Worm (Caenorhabditis elegans): ENCODE data around the gene F56C9.3.

Gene F56C9.3

DNA sequence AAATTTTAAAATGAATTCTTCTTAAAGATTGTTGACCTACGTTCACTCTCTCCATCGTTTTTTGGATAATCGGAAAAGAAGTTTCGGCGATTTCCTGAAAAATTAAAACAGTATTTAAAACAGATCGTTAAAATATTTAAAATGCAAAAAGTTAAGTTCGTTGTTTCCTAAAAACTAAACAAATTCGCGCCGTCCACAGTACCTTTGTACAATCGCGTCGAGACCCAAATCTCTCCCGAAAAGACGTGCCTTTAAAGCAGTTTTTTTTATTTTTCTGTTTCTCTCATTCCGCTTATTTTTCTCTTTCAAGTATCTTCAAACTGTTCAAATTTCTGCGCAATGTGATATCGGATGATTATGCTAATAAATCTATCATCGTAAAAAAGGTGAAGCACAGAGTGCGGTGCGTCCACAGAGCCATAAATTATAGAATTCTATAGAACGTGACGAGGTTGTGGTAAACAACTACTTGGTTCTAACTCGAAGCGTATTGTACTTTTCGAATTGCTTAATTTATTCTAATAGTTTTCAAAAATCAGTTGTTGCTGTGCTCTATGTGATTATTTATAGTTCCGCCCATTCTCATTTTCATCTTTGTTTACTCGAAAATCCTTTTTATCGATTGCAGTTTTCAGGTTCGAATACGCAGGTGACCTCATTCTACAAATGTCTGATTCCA lies at the start of gene F56C9.3, which contains the start of gene F56C9.6:
Gene F56C9.3 (plus strand): TSS at position 629 of the 679 bp plus-strand sequence.
Gene F56C9.6 (minus strand): TSS at position 112 of the 679 bp plus-strand sequence.
- TF ChIP-seq nhr-102 (tag; optimal IDR thresholded peaks at IDR 0.05) (no peak), fos-1 (tag; optimal IDR thresholded peaks at IDR 0.05) (no peak), unc-130 (GFP tag; optimal IDR thresholded peaks at IDR 0.05) (peak; percentile 20), nhr-6 (tag; optimal IDR thresholded peaks at IDR 0.05) (no peak), dpl-1 (GFP tag; optimal IDR thresholded peaks at IDR 0.05) (no peak), tag-97 (GFP tag; IDR thresholded peaks at IDR 0.05) (no peak), ztf-7 (tag; optimal IDR thresholded peaks at IDR 0.05) (no peak)

DNA sequence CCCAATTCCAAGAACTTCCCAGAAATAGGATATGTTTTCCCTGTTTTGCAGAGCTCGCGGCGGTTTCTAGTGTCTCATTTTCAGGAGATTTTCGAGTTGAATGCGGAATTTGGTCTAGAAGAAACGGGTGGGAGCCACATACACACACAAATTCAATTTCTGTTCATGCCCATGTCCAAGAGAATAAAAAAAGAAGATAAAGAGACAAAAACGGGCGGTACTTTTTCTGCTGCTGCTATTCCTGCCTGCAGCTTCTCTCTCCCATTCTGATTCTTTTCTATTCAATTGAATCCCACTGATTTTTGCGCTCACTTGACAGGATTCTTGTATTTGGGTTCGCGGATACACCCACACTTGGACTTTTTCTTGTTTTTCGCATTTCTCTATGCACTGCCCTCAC lies 48.5 kb upstream of the F56C9.3 start:
- TF ChIP-seq ces-1 (GFP tag; optimal IDR thresholded peaks at IDR 0.05) (peak; percentile 31), rbr-2 (tag; optimal IDR thresholded peaks at IDR 0.05) (no peak)

DNA sequence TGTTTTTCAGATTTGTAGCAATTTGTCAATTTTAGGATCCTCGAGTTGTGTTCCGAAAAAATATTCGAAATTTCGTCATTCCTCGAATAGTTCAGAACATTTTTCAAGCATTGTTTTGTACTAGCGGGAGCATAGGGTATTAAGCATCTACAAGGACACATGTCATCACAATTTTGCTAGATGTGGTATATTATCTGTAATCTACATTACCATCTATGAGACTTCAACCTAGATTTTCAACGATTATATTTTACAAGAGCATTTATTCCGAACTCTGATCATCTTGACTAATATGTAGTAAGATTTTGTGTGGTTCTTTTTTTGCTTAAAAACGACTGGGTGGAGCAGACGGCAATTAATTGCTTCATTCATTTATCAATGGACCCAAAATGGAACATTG lies 48.1 kb upstream of the F56C9.3 start:
- TF ChIP-seq F44E2.7 (GFP tag; IDR thresholded peaks at IDR 0.05) = no peak
- peak in 1 of 2 experiments; percentile 92 for TF ChIP-seq unc-62 (GFP tag; optimal IDR thresholded peaks at IDR 0.05 in 1 of 2)
- TF ChIP-seq unc-62 (tag; optimal IDR thresholded peaks at IDR 0.05) = no peak

DNA sequence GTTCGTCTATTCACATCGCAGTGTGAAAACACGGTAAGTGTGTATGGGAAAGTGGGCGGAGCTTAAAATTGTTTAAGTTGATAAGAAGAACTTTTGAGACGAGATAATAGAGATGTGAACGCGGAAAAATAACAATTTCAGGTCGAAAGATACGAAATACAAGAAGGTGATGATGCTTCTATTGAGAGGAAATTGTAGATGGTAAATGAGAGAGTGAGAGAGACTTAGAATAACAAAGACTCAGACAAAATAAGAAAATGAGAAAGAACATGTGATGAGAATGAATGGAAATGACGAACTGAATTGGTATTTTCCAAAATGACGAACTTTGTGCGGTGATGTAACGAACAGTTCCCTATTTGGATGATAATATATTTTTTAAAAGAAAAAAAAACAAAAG lies 40.0 kb upstream of the F56C9.3 start:
- peak; percentile 23 for TF ChIP-seq hlh-30 (tag; optimal IDR thresholded peaks at IDR 0.05; ENCODE audit: insufficient read depth)
- peak; percentile 35; the same call in 1 of the 2 replicates for TF ChIP-seq dmd-6 (GFP tag; IDR thresholded peaks at IDR 0.05)
- TF ChIP-seq nhr-6 (tag; optimal IDR thresholded peaks at IDR 0.05) = peak; percentile 7
- no peak for TF ChIP-seq daf-16 (GFP tag; optimal IDR thresholded peaks at IDR 0.05)
- peak; percentile 40 for TF ChIP-seq daf-16 (tag; optimal IDR thresholded peaks at IDR 0.05)
- TF ChIP-seq zfp-3 (GFP tag; conservative IDR thresholded peaks at IDR 0.05) = no peak
- TF ChIP-seq gei-8 (GFP tag; optimal IDR thresholded peaks at IDR 0.05) = no peak
- TF ChIP-seq F37D6.2 (tag; optimal IDR thresholded peaks at IDR 0.05) = no peak
- TF ChIP-seq nhr-28 (tag; optimal IDR thresholded peaks at IDR 0.05) = peak; percentile 54
- peak; percentile 39 for TF ChIP-seq mep-1 (tag; optimal IDR thresholded peaks at IDR 0.05)

DNA sequence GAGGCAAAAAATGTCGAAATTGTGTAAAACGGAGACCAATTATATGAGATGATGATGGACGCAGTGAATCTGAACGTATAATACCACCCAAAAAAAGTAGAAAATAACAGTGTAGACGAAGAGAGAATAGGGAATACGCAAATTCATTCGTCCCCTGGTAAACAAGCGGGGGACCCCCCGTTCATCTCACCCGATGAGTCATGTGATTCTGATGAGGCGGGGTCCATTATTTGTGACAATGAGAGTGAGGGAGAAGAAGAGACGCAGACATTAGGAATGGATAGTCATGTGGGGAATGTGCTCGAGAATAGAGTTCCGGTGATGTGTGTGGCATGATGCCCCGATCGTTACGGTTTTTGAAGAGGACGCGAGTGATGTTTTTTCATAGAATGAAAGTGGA lies 39.0 kb upstream of the F56C9.3 start:
- TF ChIP-seq lin-38 (GFP tag; IDR thresholded peaks at IDR 0.05) (no peak), mxl-3 (GFP tag; optimal IDR thresholded peaks at IDR 0.05) (peak; percentile 34), F44E2.7 (GFP tag; IDR thresholded peaks at IDR 0.05) (no peak), mdl-1 (tag; optimal IDR thresholded peaks at IDR 0.05) (peak in 1 of 2 experiments; percentile 84), hlh-30 (tag; optimal IDR thresholded peaks at IDR 0.05; ENCODE audit: insufficient read depth) (peak; percentile 97), F37D6.2 (tag; optimal IDR thresholded peaks at IDR 0.05) (no peak), php-3 (GFP tag; IDR thresholded peaks at IDR 0.05) (no peak), unc-62 (GFP tag; optimal IDR thresholded peaks at IDR 0.05 in 1 of 2) (peak in 1 of 2 experiments; percentile 11), unc-62 (tag; optimal IDR thresholded peaks at IDR 0.05) (no peak), nhr-11 (tag; optimal IDR thresholded peaks at IDR 0.05) (no peak), T26A8.4 (GFP tag; IDR thresholded peaks at IDR 0.05) (no peak), aha-1 (tag) (peak; percentile 43), nhr-25 (tag; optimal IDR thresholded peaks at IDR 0.05; ENCODE audit: borderline replicate concordance, insufficient read depth) (peak; percentile 15), ceh-44 (GFP tag; IDR thresholded peaks at IDR 0.05) (no peak), ceh-82 (tag; optimal IDR thresholded peaks at IDR 0.05) (no peak), dve-1 (tag; optimal IDR thresholded peaks at IDR 0.05; ENCODE audit: insufficient read depth) (peak; percentile 54), lsy-2 (tag; optimal IDR thresholded peaks at IDR 0.05) (peak; percentile 5 to 68), mes-2 (tag; optimal IDR thresholded peaks at IDR 0.05; ENCODE audit: poor library complexity, severe bottlenecking) (peak; percentile 62), nhr-6 (tag; optimal IDR thresholded peaks at IDR 0.05) (peak; percentile 78), nhr-10 (tag; optimal IDR thresholded peaks at IDR 0.05) (no peak), hmg-1.1 (GFP tag; IDR thresholded peaks at IDR 0.05) (peak; percentile 69), saeg-2 (GFP tag; IDR thresholded peaks at IDR 0.05) (no peak), tra-1 (GFP tag; IDR thresholded peaks at IDR 0.05) (peak; percentile 71; the same call in 1 of the 2 replicates), nhr-102 (tag; optimal IDR thresholded peaks at IDR 0.05) (no peak), daf-16 (GFP tag; optimal IDR thresholded peaks at IDR 0.05) (no peak), daf-16 (tag; optimal IDR thresholded peaks at IDR 0.05) (peak; percentile 21), hlh-11 (tag; optimal IDR thresholded peaks at IDR 0.05) (peak; percentile 78), cey-2 (tag; optimal IDR thresholded peaks at IDR 0.05; ENCODE audit: borderline replicate concordance, insufficient read depth) (no peak), dmd-6 (GFP tag; IDR thresholded peaks at IDR 0.05) (peak; percentile 66), mep-1 (tag; optimal IDR thresholded peaks at IDR 0.05) (peak; percentile 71), vab-7 (GFP tag; IDR thresholded peaks at IDR 0.05) (no peak)

All from whole organism, L4 larva.